Fruit fly (Drosophila melanogaster) whole organism: ENCODE measurements around the gene lin-52.

Source experiments
- CG8478 ChIP-seq: fragments of >200 bp; optimal IDR thresholded peaks from 2 replicates; lab custom pipeline; 2018; ENCODE audit warnings: inconsistent platforms
- Dll ChIP-seq: fragments of >200 bp; optimal IDR thresholded peaks from 2 replicates; lab custom pipeline; 2017
- EcR ChIP-seq, 2 experiments: fragments of >200 bp; optimal IDR thresholded peaks; 2 replicates each; lab custom pipeline; 2017; ENCODE audit warnings: missing biosample characterization in 2 of 2, missing genetic modification characterization in 2 of 2, missing genetic modification reagents in 2 of 2
- pan ChIP-seq: fragments of >200 bp; optimal IDR thresholded peaks from 2 replicates; lab custom pipeline; 2017
- psq ChIP-seq: fragments of >200 bp; optimal IDR thresholded peaks from 2 replicates; lab custom pipeline; 2017
- usp ChIP-seq: fragments of >200 bp; optimal IDR thresholded peaks from 2 replicates; lab custom pipeline; 2017; ENCODE audit warnings: missing biosample characterization, missing genetic modification characterization, mixed read lengths

DNA sequence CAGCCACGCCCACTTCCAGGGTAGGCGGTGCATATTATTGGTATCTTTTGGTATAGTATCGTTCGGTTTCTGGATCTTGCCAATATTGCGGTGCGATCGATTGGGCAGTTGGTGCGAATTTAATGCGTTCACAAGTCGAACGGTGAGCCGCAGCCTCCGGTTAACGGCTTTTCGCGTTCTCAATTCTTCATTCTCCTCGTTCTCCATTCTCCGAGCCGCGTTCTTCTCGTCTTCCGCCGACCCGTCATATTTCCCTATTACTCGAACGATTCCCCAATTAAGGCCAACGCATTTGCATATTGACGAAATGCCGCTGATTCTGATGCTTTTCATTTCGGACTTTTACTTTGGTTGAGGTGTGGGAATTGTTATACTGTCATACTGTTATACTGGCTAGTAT lies 21.8 kb upstream of the lin-52 start, which contains the start of gene CG42264:
- TF ChIP-seq EcR (GFP tag; optimal IDR thresholded peaks at IDR 0.05; lab: Kevin White, UChicago) (no peak), usp (GFP tag; lab: Kevin White, UChicago) (no peak), psq (lab: Kevin White, UChicago) (no peak), pan (lab: Kevin White, UChicago) (no peak), CG8478 (lab: Kevin White, UChicago) (no peak), Dll (lab: Kevin White, UChicago) (no peak)
